Fruit fly (Drosophila melanogaster) whole organism, prepupa: ENCODE measurements around the gene Slh.

Source experiments
- CG1621 ChIP-seq: fragments of 200-800 bp; sonication (Bioruptor generic); optimal IDR thresholded peaks from 3 replicates; lab custom pipeline; 2018; ENCODE audit warnings: missing biosample characterization, mild to moderate bottlenecking, missing genetic modification characterization
- CG3919 ChIP-seq: fragments of 200-800 bp; sonication (Bioruptor generic); optimal IDR thresholded peaks from 3 replicates; lab custom pipeline; 2016; ENCODE audit warnings: missing biosample characterization, missing genetic modification characterization
- CG4318 ChIP-seq: fragments of 200-800 bp; sonication (Bioruptor generic); optimal IDR thresholded peaks from 3 replicates; lab custom pipeline; 2017; ENCODE audit warnings: missing biosample characterization, mild to moderate bottlenecking, missing genetic modification characterization
- CG7368 ChIP-seq: fragments of 200-800 bp; sonication (Bioruptor generic); optimal IDR thresholded peaks from 3 replicates; lab custom pipeline; 2016; ENCODE audit warnings: missing biosample characterization, missing genetic modification characterization
- Eip75B ChIP-seq: fragments of 200-800 bp; sonication (Bioruptor generic); optimal IDR thresholded peaks from 3 replicates; lab custom pipeline; 2016; ENCODE audit warnings: missing biosample characterization, missing genetic modification characterization
- Eip78C ChIP-seq: fragments of 200-800 bp; sonication (Bioruptor generic); peaks from one replicate; lab custom pipeline; 2016; ENCODE audit warnings: missing biosample characterization, missing genetic modification characterization
- eg ChIP-seq: fragments of 200-800 bp; sonication (Bioruptor generic); IDR thresholded peaks from 3 replicates; pipeline ENCODE4 v1.3.6; 2022; ENCODE audit warnings: missing biosample characterization, missing genetic modification characterization

Gene Slh

dm6 chr2L:2438640-2439276 lies 53.7 kb downstream of the Slh start (continued):
- TF ChIP-seq Eip75B (GFP tag; lab: Kevin White, UChicago) (no peak), eg (no peak), Eip78C (GFP tag; lab: Kevin White, UChicago) (peak; percentile 48), CG7368 (GFP tag; lab: Kevin White, UChicago) (no peak), CG3919 (peak; percentile 18), CG1621 (tag; lab: Kevin White, UChicago) (no peak), CG4318 (GFP tag; lab: Kevin White, UChicago) (no peak)
- TF ChIP-seq, all 60 proteins: peak for 10
